Fruit fly (Drosophila melanogaster) S2 (cell line): ENCODE results near the gene CG4911.

Experiments
- CG8478 ChIP-seq: fragments of >200 bp; optimal IDR thresholded peaks from 2 replicates; lab custom pipeline; 2018
- CTCF ChIP-seq, 2 experiments: fragments of >200 bp; optimal IDR thresholded peaks; 2 replicates each; lab custom pipeline; 2018

- TF ChIP-seq CG8478 (lab: Kevin White, UChicago) (no peak), CTCF (optimal IDR thresholded peaks at IDR 0.05; lab: Kevin White, UChicago) (no peak)
Measured at dm6 chr3L:9033999-9034626, 38.4 kb downstream of the CG4911 start.
